Worm (Caenorhabditis elegans) whole organism, L4 larva: ENCODE results near the gene T25B6.4.
A peak's percentile ranks its signal among the peaks of the same experiment; 100 is the strongest.

Experiments used
- F10B5.3 ChIP-seq: sonication (generic microtip); optimal IDR thresholded peaks from 2 replicates; lab custom pipeline; 2016; ENCODE audit warnings: mild to moderate bottlenecking, missing genetic modification characterization, missing compliant biosample characterization
- F26F4.8 ChIP-seq: fragments of 200-800 bp; sonication (Bioruptor generic); conservative IDR thresholded peaks from 2 replicates; pipeline ENCODE4 v1.3.6; 2022; ENCODE audit warnings: missing genetic modification characterization, missing compliant biosample characterization
- F44E2.7 ChIP-seq: fragments of 200-800 bp; sonication (Bioruptor generic); IDR thresholded peaks from 2 replicates; pipeline ENCODE4 v2.1.2; 2022; ENCODE audit warnings: missing genetic modification characterization, missing compliant biosample characterization
- Y75B8A.6 ChIP-seq: fragments of 200-800 bp; sonication (Bioruptor generic); IDR thresholded peaks from 2 replicates; pipeline ENCODE4 v1.3.6; 2022; ENCODE audit warnings: missing genetic modification reagents, missing genetic modification characterization, missing compliant biosample characterization
- ZK546.5 ChIP-seq, 2 experiments: sonication (generic microtip); optimal IDR thresholded peaks; 2 replicates each; lab custom pipeline; 2017; ENCODE audit warnings: missing biosample characterization in 2 of 2, missing genetic modification characterization in 2 of 2
- aha-1 ChIP-seq: fragments of 150-350 bp; peaks from one replicate; lab custom pipeline; 2014; ENCODE audit warnings: missing biosample characterization, missing genetic modification characterization
- ceh-20 ChIP-seq: fragments of 200-800 bp; sonication (Bioruptor generic); IDR thresholded peaks from 2 replicates; pipeline ENCODE4 v1.3.6; 2022; ENCODE audit warnings: missing genetic modification reagents, missing genetic modification characterization, missing compliant biosample characterization
- fos-1 ChIP-seq: fragments of 150-350 bp; optimal IDR thresholded peaks from 2 replicates; lab custom pipeline; 2014; ENCODE audit warnings: missing biosample characterization, missing genetic modification characterization
- rbr-2 ChIP-seq: sonication (generic microtip); optimal IDR thresholded peaks from 2 replicates; lab custom pipeline; 2016; ENCODE audit warnings: missing genotype, missing genetic modification characterization, missing compliant biosample characterization
- snpc-1.2 ChIP-seq: fragments of 200-800 bp; sonication (Bioruptor generic); IDR thresholded peaks from 2 replicates; pipeline ENCODE4 v1.3.6; 2022; ENCODE audit warnings: missing genetic modification reagents, missing genetic modification characterization, missing compliant biosample characterization
- unc-62 ChIP-seq, 3 experiments: fragments of 150-350 bp in 1 of 3; sonication (generic microtip); optimal IDR thresholded peaks in 2 of 3; peaks in 1 of 3; 1 replicate in 1 of 3; 2 replicates in 2 of 3; lab custom pipeline; 2014 to 2017; ENCODE audit warnings: missing biosample characterization in 3 of 3, missing genetic modification characterization in 3 of 3, missing genetic modification reagents in 3 of 3, missing genotype in 1 of 3

Gene T25B6.4

DNA sequence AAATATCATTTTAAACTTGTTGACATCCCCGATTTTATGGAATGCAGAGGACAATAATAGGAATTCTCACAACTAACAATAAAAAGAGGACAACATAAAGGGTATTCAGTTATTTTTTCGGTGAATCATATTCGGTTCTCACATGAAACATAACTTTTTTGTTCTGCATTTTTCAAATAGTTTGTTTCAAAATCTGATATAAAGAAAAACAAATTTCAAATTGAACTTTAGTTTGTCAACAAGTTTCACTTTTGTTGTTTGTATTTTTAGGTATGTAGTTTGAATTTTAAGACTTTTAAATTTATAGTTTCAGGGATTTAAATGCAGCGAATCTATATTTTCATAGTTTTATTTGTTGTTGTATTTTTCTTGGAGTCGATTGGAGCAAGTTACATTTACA, 47.0 kb downstream of the T25B6.4 start, which contains the start of gene F47E1.4:
Gene F47E1.4 (plus strand): TSS at position 301 of the 400 bp plus-strand sequence.
- TF ChIP-seq F26F4.8 (GFP tag; lab: Robert Waterston, UW) (no peak), F10B5.3 (no peak), aha-1 (peak; percentile 52), rbr-2 (tag; lab: Kevin White, UChicago) (no peak), F44E2.7 (GFP tag; lab: Robert Waterston, UW) (no peak), snpc-1.2 (GFP tag; lab: Robert Waterston, UW) (no peak), fos-1 (tag; lab: Kevin White, UChicago) (no peak)

DNA sequence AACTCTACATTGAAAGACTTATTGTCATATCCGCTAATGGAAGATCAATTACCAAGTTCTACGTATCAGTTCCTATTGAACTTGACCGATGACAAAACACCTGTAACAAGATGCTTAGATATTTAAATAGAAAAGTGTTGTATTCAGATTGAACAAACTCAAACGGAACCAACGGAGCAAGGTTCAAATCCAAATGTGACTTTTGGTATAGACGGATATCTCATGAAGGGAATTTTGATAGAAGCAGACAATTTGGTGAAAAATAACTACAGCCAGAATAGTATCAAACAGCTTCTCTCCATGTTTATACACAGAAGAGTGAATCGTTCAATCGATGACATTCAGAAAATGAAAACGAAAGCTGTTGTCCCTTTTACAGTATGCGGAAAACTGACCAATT, 47.9 kb downstream of the T25B6.4 start:
- TF ChIP-seq ZK546.5 (tag; optimal IDR thresholded peaks at IDR 0.05; lab: Kevin White, UChicago) (no peak), ceh-20 (no peak), Y75B8A.6 (GFP tag; lab: Robert Waterston, UW) (no peak), unc-62 (GFP tag; optimal IDR thresholded peaks at IDR 0.05 in 1 of 2; lab: Kevin White, UChicago) (peak in 1 of 2 experiments; percentile 91), unc-62 (tag; optimal IDR thresholded peaks at IDR 0.05; lab: Kevin White, UChicago) (no peak)
